Fruit fly (Drosophila melanogaster): ENCODE data around the gene Jon66Ci.

Gene Jon66Ci

DNA sequence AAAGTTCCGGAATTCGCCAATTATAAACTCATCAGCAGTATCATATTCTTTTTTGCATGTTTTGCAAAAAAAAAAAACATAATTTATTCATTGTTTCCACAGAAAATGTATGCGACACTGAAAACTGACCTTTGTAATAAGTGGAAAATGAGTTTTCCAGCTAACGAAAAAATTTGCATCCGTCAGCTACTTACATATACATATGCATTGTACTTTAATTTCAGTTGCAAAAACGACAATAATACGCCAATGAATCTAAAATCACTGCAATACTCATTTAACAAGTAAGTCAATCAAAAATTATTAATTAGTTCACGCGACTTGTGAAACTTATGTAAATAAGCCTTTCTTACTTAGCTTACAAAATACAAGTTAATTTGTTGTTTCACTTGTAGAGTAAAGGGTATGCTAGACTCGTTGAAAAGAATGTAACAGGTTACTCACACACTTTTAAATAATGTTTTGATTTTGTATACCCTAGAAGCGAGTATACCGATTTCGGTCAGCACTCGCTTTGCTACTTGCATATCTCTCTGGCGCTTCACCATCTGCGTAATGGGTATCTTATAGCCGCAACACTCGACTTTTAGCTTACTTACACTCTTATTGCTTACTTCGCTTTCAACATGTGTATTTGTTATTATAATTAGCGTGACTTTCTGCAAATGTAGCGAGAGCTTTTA lies 7.6 kb downstream of the Jon66Ci start (continued):
- no peak for TF ChIP-seq ash1 (GFP tag; optimal IDR thresholded peaks at IDR 0.05)
- TF ChIP-seq luna (GFP tag; optimal IDR thresholded peaks at IDR 0.05), result no peak
- no peak for TF ChIP-seq lab (GFP tag; optimal IDR thresholded peaks at IDR 0.05)
- no peak for TF ChIP-seq CG8089 (GFP tag; optimal IDR thresholded peaks at IDR 0.05)
- TF ChIP-seq ro (GFP tag; IDR thresholded peaks at IDR 0.05), result no peak
- TF ChIP-seq Nf-YB (GFP tag; optimal IDR thresholded peaks at IDR 0.05), result no peak
- no peak for TF ChIP-seq Dp (GFP tag; optimal IDR thresholded peaks at IDR 0.05)
- no peak for TF ChIP-seq schlank (tag; optimal IDR thresholded peaks at IDR 0.05)
- no peak for TF ChIP-seq CG15514 (GFP tag; optimal IDR thresholded peaks at IDR 0.05)
- no peak for TF ChIP-seq pb (GFP tag; optimal IDR thresholded peaks at IDR 0.05)
- TF ChIP-seq Med (GFP tag), result peak; percentile 86
- TF ChIP-seq CG18599 (GFP tag; optimal IDR thresholded peaks at IDR 0.05), result no peak
- TF ChIP-seq ham (GFP tag; IDR thresholded peaks at IDR 0.05), result no peak
- no peak for TF ChIP-seq CG15269 (tag; optimal IDR thresholded peaks at IDR 0.05)
- TF ChIP-seq CG1529 (GFP tag; optimal IDR thresholded peaks at IDR 0.05), result no peak
- no peak for TF ChIP-seq BEAF-32 (GFP tag; optimal IDR thresholded peaks at IDR 0.05)
- TF ChIP-seq CG1024 (GFP tag; IDR thresholded peaks at IDR 0.05), result no peak
- peak; percentile 51; the same call in 1 of the 2 replicates for TF ChIP-seq sisA (GFP tag; IDR thresholded peaks at IDR 0.05)
- TF ChIP-seq ken (GFP tag; IDR thresholded peaks at IDR 0.05), result peak; percentile 51; the same call in 1 of the 3 replicates
- no peak for TF ChIP-seq Sox100B (GFP tag; optimal IDR thresholded peaks at IDR 0.05)
- no peak for TF ChIP-seq Nf-YC (tag; optimal IDR thresholded peaks at IDR 0.05)
- TF ChIP-seq ci (GFP tag; IDR thresholded peaks at IDR 0.05), result no peak; the same call in 2 of the 3 replicates
- TF ChIP-seq ttk (GFP tag; IDR thresholded peaks at IDR 0.05), result no peak
- TF ChIP-seq kay (GFP tag; optimal IDR thresholded peaks at IDR 0.05), result no peak
- TF ChIP-seq CG10274 (GFP tag; optimal IDR thresholded peaks at IDR 0.05), result no peak
- TF ChIP-seq CG11695 (GFP tag; IDR thresholded peaks at IDR 0.05), result 0 out of 3 replicates have a peak, but pooled peaks have one; percentile 16
- TF ChIP-seq ftz-f1 (GFP tag; optimal IDR thresholded peaks at IDR 0.05), result no peak
- TF ChIP-seq CG4328 (GFP tag; optimal IDR thresholded peaks at IDR 0.05), result no peak
- TF ChIP-seq CG11456 (GFP tag; IDR thresholded peaks at IDR 0.05), result peak; percentile 65; the same call in 2 of the 3 replicates
- TF ChIP-seq MTF-1 (GFP tag; optimal IDR thresholded peaks at IDR 0.05; ENCODE audit: borderline replicate concordance), result no peak
- peak; percentile 5 for TF ChIP-seq Dip3 (GFP tag; optimal IDR thresholded peaks at IDR 0.05)
- no peak for TF ChIP-seq repo (GFP tag; optimal IDR thresholded peaks at IDR 0.05)
- no peak for TF ChIP-seq ato (GFP tag; IDR thresholded peaks at IDR 0.05; ENCODE audit: partially characterized antibody)
- no peak for TF ChIP-seq CG18476 (GFP tag; optimal IDR thresholded peaks at IDR 0.05)
- no peak for TF ChIP-seq CG1602 (GFP tag; optimal IDR thresholded peaks at IDR 0.05)
- no peak for TF ChIP-seq CG14050 (GFP tag; IDR thresholded peaks at IDR 0.05)
- no peak for TF ChIP-seq tll (GFP tag; optimal IDR thresholded peaks at IDR 0.05)
- no peak for TF ChIP-seq org-1 (GFP tag; optimal IDR thresholded peaks at IDR 0.05)
- no peak for TF ChIP-seq CG14014 (GFP tag; IDR thresholded peaks at IDR 0.05)
- TF ChIP-seq CG6689 (GFP tag; IDR thresholded peaks at IDR 0.05), result peak; percentile 45; the same call in 1 of the 2 replicates
- no peak for TF ChIP-seq unc-4 (GFP tag; IDR thresholded peaks at IDR 0.05; ENCODE audit: partially characterized antibody)
- no peak for TF ChIP-seq al (GFP tag; IDR thresholded peaks at IDR 0.05)
- TF ChIP-seq CG13287 (GFP tag; IDR thresholded peaks at IDR 0.05; ENCODE audit: partially characterized antibody), result no peak
- TF ChIP-seq E2f1 (GFP tag; IDR thresholded peaks at IDR 0.05), result no peak
- no peak for TF ChIP-seq Atf3 (GFP tag; optimal IDR thresholded peaks at IDR 0.05)
- no peak for TF ChIP-seq wdn (GFP tag; IDR thresholded peaks at IDR 0.05)
- TF ChIP-seq gem (tag; optimal IDR thresholded peaks at IDR 0.05), result no peak
- TF ChIP-seq unpg (GFP tag; optimal IDR thresholded peaks at IDR 0.05), result no peak
- TF ChIP-seq CG4404 (GFP tag; IDR thresholded peaks at IDR 0.05), result no peak
- no peak for TF ChIP-seq trh (GFP tag; optimal IDR thresholded peaks at IDR 0.05)

All from whole organism, embryonic.